Worm (Caenorhabditis elegans) whole organism, early embryonic: ENCODE results near the gene swsn-4.
"Not testable (repeated sequence)": the region's sequence is repeated elsewhere in the genome, so short reads cannot be mapped to it uniquely, and the experiment has no call there.

ENCODE experiments used
- B0310.2 ChIP-seq: sonication (generic microtip); optimal IDR thresholded peaks from 2 replicates; lab custom pipeline; 2016; ENCODE audit warnings: mild to moderate bottlenecking, missing genetic modification characterization, missing compliant biosample characterization
- F13C5.2 ChIP-seq: sonication (generic microtip); optimal IDR thresholded peaks from 2 replicates; lab custom pipeline; 2017; ENCODE audit warnings: mild to moderate bottlenecking, missing genetic modification characterization, inconsistent platforms, missing compliant biosample characterization
- aly-1 ChIP-seq: sonication (generic microtip); optimal IDR thresholded peaks from 2 replicates; lab custom pipeline; 2016; ENCODE audit warnings: missing genetic modification characterization, missing compliant biosample characterization
- ama-1 ChIP-seq: fragments of 150-350 bp; optimal IDR thresholded peaks from 2 replicates; lab custom pipeline; 2014
- ceh-13 ChIP-seq: fragments of 200-800 bp; sonication (Bioruptor generic); optimal IDR thresholded peaks from 2 replicates; lab custom pipeline; 2018; ENCODE audit warnings: mild to moderate bottlenecking, missing genetic modification characterization, missing compliant biosample characterization
- ceh-36 ChIP-seq: sonication (generic microtip); optimal IDR thresholded peaks from 2 replicates; lab custom pipeline; 2016; ENCODE audit warnings: missing genetic modification characterization, inconsistent platforms, missing compliant biosample characterization
- ets-7 ChIP-seq: sonication (generic microtip); optimal IDR thresholded peaks from 2 replicates; lab custom pipeline; 2016; ENCODE audit warnings: missing genotype, missing genetic modification characterization, missing compliant biosample characterization
- flt-1 ChIP-seq: fragments of 200-800 bp; sonication (Bioruptor generic); IDR thresholded peaks from 2 replicates; pipeline ENCODE4 v1.3.6; 2022; ENCODE audit warnings: missing genetic modification characterization, missing compliant biosample characterization
- hmbx-1 ChIP-seq: sonication (generic microtip); optimal IDR thresholded peaks from 2 replicates; lab custom pipeline; 2016; ENCODE audit warnings: mild to moderate bottlenecking, missing genetic modification characterization, missing compliant biosample characterization
- hmg-4 ChIP-seq: fragments of 200-800 bp; sonication (Bioruptor generic); optimal IDR thresholded peaks from 2 replicates; lab custom pipeline; 2018; ENCODE audit warnings: mild to moderate bottlenecking, missing genetic modification characterization, missing compliant biosample characterization
- hnd-1 ChIP-seq: sonication (generic microtip); optimal IDR thresholded peaks from 2 replicates; lab custom pipeline; 2016; ENCODE audit warnings: missing genetic modification characterization, missing compliant biosample characterization
- pes-1 ChIP-seq: fragments of 200-800 bp; sonication (Bioruptor generic); IDR thresholded peaks from 2 replicates; pipeline ENCODE4 v1.3.6; 2022; ENCODE audit warnings: missing genetic modification reagents, missing genetic modification characterization, missing compliant biosample characterization
- scrt-1 ChIP-seq: fragments of 200-800 bp; sonication (Bioruptor generic); IDR thresholded peaks from 2 replicates; pipeline ENCODE4 v1.3.6; 2022; ENCODE audit warnings: missing genetic modification characterization, missing compliant biosample characterization
- sea-1 ChIP-seq: fragments of 200-800 bp; sonication (Bioruptor generic); conservative IDR thresholded peaks from 2 replicates; pipeline ENCODE4 v1.3.6; 2022; ENCODE audit warnings: missing genetic modification characterization, missing compliant biosample characterization
- tbx-11 ChIP-seq: fragments of 200-800 bp; sonication (Bioruptor generic); IDR thresholded peaks from 2 replicates; pipeline ENCODE4 v1.3.6; 2022; ENCODE audit warnings: missing genetic modification characterization, missing compliant biosample characterization
- tbx-37 ChIP-seq: fragments of 200-800 bp; sonication (Bioruptor generic); conservative IDR thresholded peaks from 2 replicates; pipeline ENCODE4 v1.3.6; 2022; ENCODE audit warnings: missing genetic modification reagents, missing genetic modification characterization, missing compliant biosample characterization
- tra-4 ChIP-seq: sonication (generic microtip); optimal IDR thresholded peaks from 2 replicates; lab custom pipeline; 2017; ENCODE audit warnings: missing genetic modification characterization, missing compliant biosample characterization

The swsn-4 gene

DNA sequence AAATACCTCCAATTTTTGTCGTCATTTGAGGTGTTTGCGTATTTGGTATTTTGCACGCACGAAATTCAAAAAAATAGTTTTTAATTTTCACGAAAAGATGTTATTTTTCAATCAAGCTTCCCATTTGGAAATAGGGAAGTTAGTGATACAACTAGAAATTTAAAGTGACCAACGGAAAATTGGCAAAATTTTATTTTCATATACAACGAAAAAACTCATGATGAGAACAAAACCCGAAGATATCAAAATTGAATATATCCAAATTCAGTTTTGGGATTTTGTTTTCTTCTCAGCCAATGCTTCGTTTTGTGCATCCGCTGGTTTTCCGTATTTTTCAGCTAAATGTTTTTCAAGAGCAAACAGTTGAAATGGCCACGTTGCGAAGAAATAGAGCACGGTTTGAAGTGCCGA lies 20.1 kb downstream of the swsn-4 start:
- TF ChIP-seq ceh-36 (tag; lab: Kevin White, UChicago) (no peak), pes-1 (GFP tag; lab: Robert Waterston, UW) (no peak), tbx-37 (GFP tag; lab: Robert Waterston, UW) (no peak), hnd-1 (no peak), flt-1 (GFP tag; lab: Robert Waterston, UW) (no peak)

DNA sequence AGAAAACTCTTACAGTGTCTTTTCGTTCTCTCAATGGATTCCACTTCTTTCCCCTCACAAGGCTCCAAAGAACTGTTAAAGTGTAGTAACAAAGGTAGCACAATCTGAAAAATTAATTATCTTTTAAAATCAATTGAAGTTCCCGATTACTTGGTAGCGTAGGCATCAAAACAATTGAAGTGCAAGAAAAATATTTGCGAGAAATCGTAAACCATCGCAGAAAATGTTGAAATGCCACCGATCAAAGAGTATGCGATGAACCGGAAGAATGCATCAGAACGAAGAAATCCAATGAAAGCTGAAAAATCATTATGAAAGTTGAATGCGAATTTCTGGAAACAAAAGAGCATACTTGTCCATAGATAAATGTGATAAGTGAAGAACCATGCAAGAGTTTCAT lies 20.7 kb downstream of the swsn-4 start:
- TF ChIP-seq ama-1 (lab: Kevin White, UChicago) (no peak), hnd-1 (no peak), tra-4 (no peak), sea-1 (GFP tag; lab: Robert Waterston, UW) (no peak), hmg-4 (GFP tag; lab: Kevin White, UChicago) (no peak), ets-7 (tag; lab: Kevin White, UChicago) (no peak), F13C5.2 (no peak)

DNA sequence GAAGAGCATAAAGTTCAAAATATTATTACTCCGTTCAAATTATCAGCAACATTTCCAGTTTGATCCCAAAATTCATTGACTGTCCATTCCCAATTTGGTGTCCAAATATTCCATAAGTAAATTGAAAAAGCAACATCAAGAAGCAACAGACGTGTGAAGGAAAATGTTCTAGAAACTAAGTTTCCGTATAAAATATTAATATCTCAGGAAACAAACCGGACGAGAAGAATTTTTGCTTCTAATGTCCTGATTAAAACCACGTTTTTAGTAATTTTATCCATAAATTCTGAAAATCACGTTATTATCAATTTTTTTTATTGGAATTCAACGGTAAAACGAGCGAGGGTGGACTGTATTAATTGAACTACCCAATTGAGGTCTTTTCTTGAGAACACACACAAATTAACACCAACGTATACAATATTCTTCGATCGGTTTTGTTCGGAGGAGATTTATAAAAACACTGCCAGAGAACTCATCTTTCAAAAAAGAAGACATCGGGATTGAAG lies 21.2 kb downstream of the swsn-4 start, which contains the start of gene pigq-1:
pigq-1 (minus strand) TSS at position 286 of the 509 bp plus-strand sequence.
- TF ChIP-seq hnd-1 (no peak), hmg-4 (GFP tag; lab: Kevin White, UChicago) (no peak), sea-1 (GFP tag; lab: Robert Waterston, UW) (no peak), ama-1 (lab: Kevin White, UChicago) (no peak), F13C5.2 (no peak), flt-1 (GFP tag; lab: Robert Waterston, UW) (no peak), ets-7 (tag; lab: Kevin White, UChicago) (no peak), ceh-36 (tag; lab: Kevin White, UChicago) (no peak), ceh-13 (GFP tag; lab: Kevin White, UChicago) (no peak), pes-1 (GFP tag; lab: Robert Waterston, UW) (no peak), scrt-1 (GFP tag; lab: Robert Waterston, UW) (no peak), aly-1 (tag; lab: Kevin White, UChicago) (no peak), tra-4 (no peak), tbx-37 (GFP tag; lab: Robert Waterston, UW) (no peak), tbx-11 (GFP tag; lab: Robert Waterston, UW) (no peak), hmbx-1 (tag; lab: Kevin White, UChicago) (no peak), B0310.2 (tag; lab: Kevin White, UChicago) (no peak)

DNA sequence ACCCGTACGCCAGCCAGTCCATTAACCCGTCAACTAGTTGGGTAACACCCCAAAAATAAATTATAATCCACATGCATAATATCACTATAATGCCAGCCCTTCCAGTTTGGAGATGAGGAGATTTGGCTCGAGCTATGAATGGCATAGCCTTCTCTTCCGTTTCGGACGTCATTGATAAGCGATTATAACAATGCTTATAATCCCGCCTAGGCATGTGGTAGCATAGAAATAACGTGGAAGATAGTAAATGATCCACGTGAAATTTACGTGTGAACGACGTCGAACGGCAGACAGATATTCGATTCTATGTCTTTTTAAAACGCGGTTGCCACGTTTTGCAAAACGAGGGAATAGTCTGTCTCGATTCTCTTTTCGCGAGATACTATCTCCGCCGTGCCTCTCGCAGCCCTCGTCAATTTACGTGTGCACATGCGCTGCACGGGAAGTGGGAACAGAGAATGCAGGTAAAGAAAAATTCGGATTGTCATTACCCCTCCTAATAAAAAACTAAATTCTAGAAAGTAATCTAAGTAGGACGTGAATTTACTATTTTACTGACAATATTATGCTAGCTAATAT lies 23.1 kb downstream of the swsn-4 start:
- peak; percentile 31 for TF ChIP-seq hmg-4 (GFP tag; lab: Kevin White, UChicago)
- no peak for TF ChIP-seq ama-1 (lab: Kevin White, UChicago)

DNA sequence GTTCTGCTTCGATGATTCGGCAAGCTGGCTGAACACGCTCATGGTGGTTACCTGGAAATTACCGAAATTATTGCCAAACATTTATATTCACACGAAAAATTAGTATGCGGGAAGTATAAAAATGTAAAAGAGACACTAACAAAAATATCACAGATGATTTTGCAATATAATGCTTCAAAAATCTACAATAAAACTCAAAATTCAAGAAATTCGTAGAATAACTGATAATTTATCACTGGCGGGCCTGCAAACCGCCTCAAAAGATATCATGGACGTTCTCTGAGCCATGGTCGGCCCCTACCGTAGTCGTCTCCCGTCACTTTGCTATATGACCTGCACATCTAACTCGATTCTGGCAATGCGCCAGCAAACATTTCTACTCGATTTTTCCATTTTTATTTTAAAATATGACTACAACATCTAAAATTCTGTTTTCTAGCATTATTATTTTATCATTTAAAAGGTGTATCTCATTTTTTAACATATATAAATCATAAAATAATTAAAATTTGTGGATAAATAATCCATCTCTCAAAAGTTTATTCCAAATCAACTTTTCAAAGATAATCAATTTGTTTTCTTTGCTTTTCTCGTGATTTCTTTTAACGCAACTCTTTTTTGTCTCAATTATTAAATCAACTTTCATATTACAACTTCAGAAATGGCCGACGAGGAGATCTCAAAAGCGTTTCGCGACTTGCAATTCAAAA lies 23.8 kb downstream of the swsn-4 start, which contains the start of the genes F01G4.6 and pfd-1:
F01G4.6 (minus strand) TSS at position 51 of the 710 bp plus-strand sequence.
pfd-1 (plus strand) TSS at position 660 of the 710 bp plus-strand sequence.
- TF ChIP-seq ama-1 (lab: Kevin White, UChicago), result no peak
- TF ChIP-seq sea-1 (GFP tag; lab: Robert Waterston, UW), result no peak
- TF ChIP-seq scrt-1 (GFP tag; lab: Robert Waterston, UW), result no peak
- no peak for TF ChIP-seq aly-1 (tag; lab: Kevin White, UChicago)
- TF ChIP-seq hmg-4 (GFP tag; lab: Kevin White, UChicago), result no peak
- TF ChIP-seq tbx-11 (GFP tag; lab: Robert Waterston, UW), result no peak
- TF ChIP-seq F13C5.2, result peak; percentile 62
- no peak for TF ChIP-seq hnd-1
- no peak for TF ChIP-seq ets-7 (tag; lab: Kevin White, UChicago)
- no peak for TF ChIP-seq ceh-13 (GFP tag; lab: Kevin White, UChicago)
- TF ChIP-seq tbx-37 (GFP tag; lab: Robert Waterston, UW), result no peak
- TF ChIP-seq pes-1 (GFP tag; lab: Robert Waterston, UW), result peak; percentile 50; the same call in 1 of the 2 replicates
- no peak for TF ChIP-seq tra-4
- no peak for TF ChIP-seq B0310.2 (tag; lab: Kevin White, UChicago)
- TF ChIP-seq flt-1 (GFP tag; lab: Robert Waterston, UW), result 0 out of 2 replicates have a peak, but pooled peaks have one; percentile 15
- no peak for TF ChIP-seq ceh-36 (tag; lab: Kevin White, UChicago)
- TF ChIP-seq hmbx-1 (tag; lab: Kevin White, UChicago), result no peak

DNA sequence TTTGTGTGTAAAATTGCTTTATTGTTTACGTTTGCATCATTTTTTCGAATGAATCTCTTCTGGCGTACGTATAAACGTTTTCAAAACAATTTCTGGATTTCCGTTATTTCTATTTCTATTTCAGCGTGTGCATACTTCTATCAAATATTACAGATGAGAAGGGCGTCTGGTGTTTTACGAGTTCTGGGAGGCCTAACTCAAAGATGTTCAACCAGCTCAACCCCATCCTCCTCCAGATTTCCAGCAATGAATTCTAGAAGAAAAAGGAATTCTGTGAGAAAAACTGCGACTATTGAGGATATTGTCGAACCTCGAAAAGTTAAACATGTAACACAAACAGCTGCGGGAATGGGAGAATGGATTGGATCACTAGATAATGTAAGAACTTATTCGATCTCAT lies 25.0 kb downstream of the swsn-4 start, which contains the start of gene C08F8.2:
C08F8.2 (plus strand) TSS at position 154 of the 400 bp plus-strand sequence.
- TF ChIP-seq ets-7 (tag; lab: Kevin White, UChicago), result no peak
- TF ChIP-seq hnd-1, result no peak
- no peak for TF ChIP-seq hmg-4 (GFP tag; lab: Kevin White, UChicago)
- TF ChIP-seq sea-1 (GFP tag; lab: Robert Waterston, UW), result no peak
- TF ChIP-seq pes-1 (GFP tag; lab: Robert Waterston, UW), result no peak
- TF ChIP-seq hmbx-1 (tag; lab: Kevin White, UChicago), result no peak

DNA sequence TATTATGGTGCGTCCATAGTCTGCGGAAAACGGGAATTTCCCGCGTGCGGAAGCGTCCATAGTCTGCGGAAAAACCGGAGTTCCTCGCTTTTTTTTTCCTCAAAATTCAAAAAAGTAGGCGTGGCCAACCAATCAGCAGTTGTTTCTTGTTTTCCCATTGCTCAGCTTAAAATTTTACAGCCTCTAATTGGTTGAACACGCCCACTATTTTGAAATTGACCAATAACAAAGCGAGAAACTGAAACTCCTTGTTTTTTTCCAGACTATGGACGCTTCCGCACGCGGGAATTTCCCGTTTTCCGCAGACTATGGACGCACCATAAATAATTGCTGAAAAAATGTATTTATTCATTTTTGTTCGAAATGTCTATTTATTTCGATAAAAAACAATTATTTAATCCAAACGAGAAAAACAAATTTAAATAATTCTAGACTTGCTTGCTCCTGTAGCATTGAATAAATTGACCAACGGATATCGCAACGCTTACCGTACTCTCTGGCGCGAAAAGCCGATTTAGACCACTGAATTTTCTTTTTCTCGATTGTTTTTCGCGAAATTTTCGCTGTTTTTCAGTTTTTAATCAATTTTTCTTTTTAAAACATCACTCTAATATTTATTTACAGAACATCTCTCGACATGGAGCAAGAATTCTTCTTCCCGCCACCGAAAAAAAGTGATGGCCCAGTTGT lies 28.7 kb downstream of the swsn-4 start, which contains the start of gene C08F8.3:
C08F8.3 (plus strand) TSS at position 620 of the 690 bp plus-strand sequence.
- TF ChIP-seq scrt-1 (GFP tag; lab: Robert Waterston, UW); ets-7 (tag; lab: Kevin White, UChicago); hnd-1: not testable (repeated sequence)
